Worm (Caenorhabditis elegans) whole organism, L3 larva: ENCODE results near the gene str-158.

Source experiments
- R02D3.7 ChIP-seq: fragments of 150-350 bp; optimal IDR thresholded peaks from 2 replicates; lab custom pipeline; 2014; ENCODE audit warnings: missing biosample characterization, missing genetic modification characterization
- ZK546.5 ChIP-seq: sonication (generic microtip); optimal IDR thresholded peaks from 2 replicates; lab custom pipeline; 2017; ENCODE audit warnings: missing biosample characterization, missing genetic modification characterization
- aly-2 ChIP-seq: fragments of 150-350 bp; optimal IDR thresholded peaks from 2 replicates; lab custom pipeline; 2014; ENCODE audit warnings: missing biosample characterization, missing genetic modification characterization
- ceh-16 ChIP-seq: sonication (generic microtip); optimal IDR thresholded peaks from 2 replicates; lab custom pipeline; 2017; ENCODE audit warnings: missing biosample characterization, missing genetic modification characterization
- ceh-82 ChIP-seq: fragments of 150-350 bp; optimal IDR thresholded peaks from 2 replicates; lab custom pipeline; 2014; ENCODE audit warnings: missing biosample characterization, missing genetic modification characterization
- lin-39 ChIP-seq: fragments of 150-350 bp; optimal IDR thresholded peaks from 2 replicates; lab custom pipeline; 2018; ENCODE audit warnings: missing biosample characterization, missing genetic modification reagents, missing genetic modification characterization
- nfya-1 ChIP-seq: sonication (generic microtip); optimal IDR thresholded peaks from 2 replicates; lab custom pipeline; 2017; ENCODE audit warnings: missing genetic modification characterization, mild to moderate bottlenecking, missing compliant biosample characterization, antibody characterized with exemption, moderate library complexity; ENCODE audit not compliant: insufficient read depth
- nhr-11 ChIP-seq: fragments of 150-350 bp; optimal IDR thresholded peaks from 2 replicates; lab custom pipeline; 2014; ENCODE audit warnings: missing biosample characterization, missing genetic modification characterization
- nhr-12 ChIP-seq: fragments of 150-350 bp; optimal IDR thresholded peaks from 2 replicates; lab custom pipeline; 2014; ENCODE audit warnings: missing biosample characterization, missing genetic modification characterization
- nhr-237 ChIP-seq: fragments of 150-350 bp; optimal IDR thresholded peaks from 2 replicates; lab custom pipeline; 2014; ENCODE audit warnings: missing biosample characterization, missing genetic modification characterization
- nhr-76 ChIP-seq: fragments of 150-350 bp; sonication (generic microtip); optimal IDR thresholded peaks from 5 replicates; lab custom pipeline; 2014; ENCODE audit warnings: missing biosample characterization, missing genetic modification characterization

ce11 chrIV:4905645-4906135 is 12.2 kb upstream of the str-158 start, which contains the start of gene T08B6.4:
- TF ChIP-seq nhr-76 (tag; lab: Kevin White, UChicago) (no peak), aly-2 (tag; lab: Kevin White, UChicago) (no peak), nhr-12 (no peak), nfya-1 (no peak), R02D3.7 (no peak), nhr-237 (no peak), ZK546.5 (tag; lab: Kevin White, UChicago) (no peak), ceh-82 (no peak), nhr-11 (tag; lab: Kevin White, UChicago) (no peak), ceh-16 (tag; lab: Kevin White, UChicago) (no peak), lin-39 (tag; lab: Kevin White, UChicago) (no peak)
